Fruit fly (Drosophila melanogaster): Measurements from ENCODE around the gene Hsp68.

- no peak for TF ChIP-seq Ets98B (GFP tag; IDR thresholded peaks at IDR 0.05)
- no peak for TF ChIP-seq EcR (GFP tag; optimal IDR thresholded peaks at IDR 0.05)
- TF ChIP-seq fd96Ca (GFP tag; IDR thresholded peaks at IDR 0.05): no peak
- no peak for TF ChIP-seq CG17806 (tag; optimal IDR thresholded peaks at IDR 0.05)
- no peak for TF ChIP-seq CG8159 (tag; optimal IDR thresholded peaks at IDR 0.05)
- no peak for TF ChIP-seq Pif1A (GFP tag; optimal IDR thresholded peaks at IDR 0.05)
These were observed 35.2 kb downstream of the Hsp68 start for dm6 chr3R:24021895-24022294.
